Fruit fly (Drosophila melanogaster): ENCODE data around the gene CG12795.

The CG12795 gene

dm6 chr2L:3435086-3435485, 17.2 kb upstream of the CG12795 start (continued):
- TF ChIP-seq Nf-YB (GFP tag; optimal IDR thresholded peaks at IDR 0.05) (no peak), dmrt11E (tag; optimal IDR thresholded peaks at IDR 0.05) (peak; percentile 60), CG13287 (GFP tag; IDR thresholded peaks at IDR 0.05; ENCODE audit: partially characterized antibody) (no peak), Mes4 (GFP tag; optimal IDR thresholded peaks at IDR 0.05) (no peak), PHDP (tag; optimal IDR thresholded peaks at IDR 0.05) (peak; percentile 12), Scr (GFP tag; IDR thresholded peaks at IDR 0.05; ENCODE audit: partially characterized antibody) (no peak), CG2889 (GFP tag; IDR thresholded peaks at IDR 0.05) (no peak), tin (GFP tag; optimal IDR thresholded peaks at IDR 0.05) (peak; percentile 32), CG18764 (GFP tag; optimal IDR thresholded peaks at IDR 0.05) (peak; percentile 5), wor (GFP tag; IDR thresholded peaks at IDR 0.05) (peak; percentile 45), CG31365 (tag; optimal IDR thresholded peaks at IDR 0.05) (no peak), Hand (GFP tag; optimal IDR thresholded peaks at IDR 0.05) (no peak), CG13424 (tag; optimal IDR thresholded peaks at IDR 0.05) (peak; percentile 39), CG8281 (tag; optimal IDR thresholded peaks at IDR 0.05) (no peak), Hey (tag; optimal IDR thresholded peaks at IDR 0.05) (no peak), ara (GFP tag; IDR thresholded peaks at IDR 0.05) (peak; percentile 58; the same call in 1 of the 2 replicates), CG4730 (GFP tag; IDR thresholded peaks at IDR 0.05) (0 out of 2 replicates have a peak, but pooled peaks have one; percentile 23), twi (tag; optimal IDR thresholded peaks at IDR 0.05) (no peak), nerfin-2 (GFP tag; IDR thresholded peaks at IDR 0.05; ENCODE audit: partially characterized antibody) (no peak), knrl (GFP tag; IDR thresholded peaks at IDR 0.05; ENCODE audit: partially characterized antibody) (no peak), CG10274 (GFP tag; optimal IDR thresholded peaks at IDR 0.05) (no peak), CG30431 (GFP tag; optimal IDR thresholded peaks at IDR 0.05) (peak; percentile 38), Deaf1 (tag; optimal IDR thresholded peaks at IDR 0.05) (no peak), CG5180 (GFP tag; optimal IDR thresholded peaks at IDR 0.05) (peak; percentile 26), CG1233 (GFP tag; optimal IDR thresholded peaks at IDR 0.05) (peak; percentile 4), Sry-β (GFP tag; optimal IDR thresholded peaks at IDR 0.05) (no peak), cato (GFP tag; optimal IDR thresholded peaks at IDR 0.05; ENCODE audit: borderline replicate concordance) (no peak), CG18599 (GFP tag; optimal IDR thresholded peaks at IDR 0.05) (peak; percentile 48), CG7928 (GFP tag; optimal IDR thresholded peaks at IDR 0.05) (no peak), Gug (GFP tag; IDR thresholded peaks at IDR 0.05) (peak; percentile 35; the same call in 2 of the 4 replicates), Atf6 (GFP tag; IDR thresholded peaks at IDR 0.05) (no peak), ATbp (GFP tag; optimal IDR thresholded peaks at IDR 0.05) (peak; percentile 47), Lim3 (GFP tag; IDR thresholded peaks at IDR 0.05) (no peak), CG7987 (GFP tag; optimal IDR thresholded peaks at IDR 0.05) (no peak), crp (GFP tag; optimal IDR thresholded peaks at IDR 0.05) (no peak), CkIIα-i1 (GFP tag; IDR thresholded peaks at IDR 0.05) (no peak), HLH4C (GFP tag; IDR thresholded peaks at IDR 0.05; ENCODE audit: partially characterized antibody) (no peak), CG6854 (GFP tag; optimal IDR thresholded peaks at IDR 0.05) (no peak), chn (GFP tag; optimal IDR thresholded peaks at IDR 0.05) (peak; percentile 9), vnd (GFP tag; IDR thresholded peaks at IDR 0.05; ENCODE audit: partially characterized antibody) (no peak), en (GFP tag; optimal IDR thresholded peaks at IDR 0.05) (no peak), Side (GFP tag; optimal IDR thresholded peaks at IDR 0.05) (peak; percentile 6), insv (GFP tag; optimal IDR thresholded peaks at IDR 0.05) (no peak), tll (GFP tag; optimal IDR thresholded peaks at IDR 0.05) (no peak), exex (tag; optimal IDR thresholded peaks at IDR 0.05) (no peak), CG14965 (GFP tag; optimal IDR thresholded peaks at IDR 0.05; ENCODE audit: borderline replicate concordance) (no peak), seq (GFP tag; IDR thresholded peaks at IDR 0.05) (no peak), CG42726 (GFP tag; IDR thresholded peaks at IDR 0.05; ENCODE audit: partially characterized antibody) (no peak), HmgZ (tag; optimal IDR thresholded peaks at IDR 0.05) (no peak)
